Worm (Caenorhabditis elegans) whole organism, L1 larva: ENCODE measurements around the gene mdt-8.
A peak's percentile ranks its signal among the peaks of the same experiment; 100 is the strongest.

ENCODE experiments used
- Y116A8C.19 ChIP-seq: sonication (generic microtip); optimal IDR thresholded peaks from 2 replicates; lab custom pipeline; 2016; ENCODE audit warnings: missing compliant biosample characterization, missing genetic modification characterization, borderline replicate concordance
- ama-1 ChIP-seq: fragments of 150-350 bp; optimal IDR thresholded peaks from 2 replicates; lab custom pipeline; 2014
- ceh-82 ChIP-seq, 3 experiments: fragments of 150-350 bp in 1 of 3; sonication (generic microtip) in 2 of 3; optimal IDR thresholded peaks; 2 replicates each; lab custom pipeline; 2014 to 2017; ENCODE audit warnings: missing biosample characterization in 3 of 3, missing genetic modification characterization in 3 of 3
- ces-1 ChIP-seq: fragments of 150-350 bp; optimal IDR thresholded peaks from 2 replicates; lab custom pipeline; 2014; ENCODE audit warnings: missing biosample characterization, missing genetic modification reagents, missing genetic modification characterization
- lin-13 ChIP-seq: fragments of 150-350 bp; optimal IDR thresholded peaks from 2 replicates; lab custom pipeline; 2014; ENCODE audit warnings: missing biosample characterization, missing genetic modification reagents, missing genetic modification characterization
- lin-14 ChIP-seq: fragments of 200-800 bp; sonication (Bioruptor generic); optimal IDR thresholded peaks from 2 replicates; lab custom pipeline; 2018; ENCODE audit warnings: mild to moderate bottlenecking, missing genetic modification characterization, moderate library complexity, missing compliant biosample characterization
- mab-9 ChIP-seq: fragments of 200-800 bp; sonication (Bioruptor generic); IDR thresholded peaks from 2 replicates; pipeline ENCODE4 v1.3.6; 2022; ENCODE audit warnings: missing genetic modification reagents, missing genetic modification characterization, missing compliant biosample characterization
- mef-2 ChIP-seq: fragments of 150-350 bp; optimal IDR thresholded peaks from 2 replicates; lab custom pipeline; 2014; ENCODE audit warnings: missing biosample characterization, missing genetic modification characterization
- nhr-28 ChIP-seq: fragments of 150-350 bp; optimal IDR thresholded peaks from 2 replicates; lab custom pipeline; 2014; ENCODE audit warnings: missing biosample characterization, missing genetic modification characterization
- nhr-77 ChIP-seq: fragments of 150-350 bp; optimal IDR thresholded peaks from 2 replicates; lab custom pipeline; 2014; ENCODE audit warnings: missing biosample characterization, missing genetic modification characterization
- rnt-1 ChIP-seq: sonication (generic microtip); optimal IDR thresholded peaks from 2 replicates; lab custom pipeline; 2016; ENCODE audit warnings: mild to moderate bottlenecking, missing genetic modification characterization, moderate library complexity, missing compliant biosample characterization
- unc-98 ChIP-seq: fragments of 200-800 bp; sonication (Bioruptor generic); IDR thresholded peaks from 2 replicates; pipeline ENCODE4 v1.3.6; 2022; ENCODE audit warnings: missing genetic modification characterization, missing compliant biosample characterization
- zag-1 ChIP-seq: fragments of 150-350 bp; optimal IDR thresholded peaks from 2 replicates; lab custom pipeline; 2014; ENCODE audit warnings: missing biosample characterization, missing genetic modification characterization
- ztf-11 ChIP-seq, 2 experiments: sonication (generic microtip); optimal IDR thresholded peaks; 2 replicates each; lab custom pipeline; 2016 to 2017; ENCODE audit warnings: missing genetic modification characterization in 2 of 2, missing biosample characterization in 1 of 2, missing compliant biosample characterization in 1 of 2

ce11 chrII:11566970-11567711, 33.5 kb upstream of the mdt-8 start, which contains the start of gene F54D5.5:
- peak; percentile 5 for TF ChIP-seq rnt-1
- no peak for TF ChIP-seq zag-1 (tag; lab: Kevin White, UChicago)
- TF ChIP-seq nhr-77 (tag; lab: Kevin White, UChicago), result no peak
- no peak for TF ChIP-seq nhr-28 (tag; lab: Kevin White, UChicago)
- peak in 1 of 2 experiments; percentile 40 for TF ChIP-seq ztf-11 (tag; optimal IDR thresholded peaks at IDR 0.05; lab: Kevin White, UChicago)
- TF ChIP-seq unc-98 (GFP tag; lab: Robert Waterston, UW), result no peak
- no peak for TF ChIP-seq Y116A8C.19 (tag; lab: Kevin White, UChicago)
- no peak for TF ChIP-seq mab-9 (GFP tag; lab: Robert Waterston, UW)
- peak; percentile 46 for TF ChIP-seq lin-14 (GFP tag; lab: Kevin White, UChicago)
- TF ChIP-seq mef-2 (tag; lab: Kevin White, UChicago), result no peak
- TF ChIP-seq ceh-82 (tag; optimal IDR thresholded peaks at IDR 0.05; lab: Kevin White, UChicago), result peak in 2 of 3 experiments; percentile 12 to 28
- no peak for TF ChIP-seq ces-1 (GFP tag; lab: Kevin White, UChicago)
- no peak for TF ChIP-seq ama-1 (lab: Kevin White, UChicago)
- no peak for TF ChIP-seq lin-13 (GFP tag; lab: Kevin White, UChicago)
